Worm (Caenorhabditis elegans) whole organism, young adult: ENCODE results near the gene paqr-1.

Experiments used
- Y56A3A.18 ChIP-seq: fragments of 200-800 bp; sonication (Bioruptor generic); IDR thresholded peaks from 2 replicates; pipeline ENCODE4 v1.3.6; 2022; ENCODE audit warnings: missing genetic modification reagents, missing genetic modification characterization, missing compliant biosample characterization
- ama-1 ChIP-seq, 3 experiments: fragments of 150-350 bp in 1 of 3; sonication (generic microtip) in 2 of 3; optimal IDR thresholded peaks; 2 replicates each; lab custom pipeline; 2014 to 2018; ENCODE audit warnings: missing biosample characterization in 2 of 3, missing genetic modification characterization in 2 of 3, missing genetic modification reagents in 2 of 3
- bed-2 ChIP-seq: fragments of 200-800 bp; sonication (Bioruptor generic); IDR thresholded peaks from 2 replicates; pipeline ENCODE4 v1.3.6; 2022; ENCODE audit warnings: missing genetic modification reagents, missing genetic modification characterization, missing compliant biosample characterization
- ceh-100 ChIP-seq: fragments of 200-800 bp; sonication (Bioruptor generic); IDR thresholded peaks from 2 replicates; pipeline ENCODE4 v1.3.6; 2022; ENCODE audit warnings: missing genetic modification reagents, missing genetic modification characterization, missing compliant biosample characterization
- egl-18 ChIP-seq: fragments of 200-800 bp; sonication (Bioruptor generic); IDR thresholded peaks from 2 replicates; pipeline ENCODE4 v1.3.6; 2022; ENCODE audit warnings: missing genetic modification reagents, missing genetic modification characterization, missing compliant biosample characterization
- egl-44 ChIP-seq: fragments of 200-800 bp; sonication (Bioruptor generic); IDR thresholded peaks from 2 replicates; pipeline ENCODE4 v1.3.6; 2022; ENCODE audit warnings: missing genetic modification reagents, missing genetic modification characterization, missing compliant biosample characterization
- ets-4 ChIP-seq: fragments of 200-800 bp; sonication (Bioruptor generic); optimal IDR thresholded peaks from 2 replicates; lab custom pipeline; 2018; ENCODE audit warnings: mild to moderate bottlenecking, missing genetic modification characterization, missing compliant biosample characterization
- hmg-20 ChIP-seq: fragments of 200-800 bp; sonication (Bioruptor generic); IDR thresholded peaks from 2 replicates; pipeline ENCODE4 v1.3.6; 2022; ENCODE audit warnings: missing genetic modification reagents, missing genetic modification characterization, missing compliant biosample characterization
- nfya-1 ChIP-seq: sonication (generic microtip); optimal IDR thresholded peaks from 2 replicates; lab custom pipeline; 2017; ENCODE audit warnings: antibody characterized with exemption, missing compliant biosample characterization, missing genetic modification characterization, borderline replicate concordance; ENCODE audit not compliant: insufficient read depth
- nhr-80 ChIP-seq: sonication (generic microtip); optimal IDR thresholded peaks from 2 replicates; lab custom pipeline; 2016; ENCODE audit warnings: missing genetic modification characterization, missing compliant biosample characterization
- snpc-4 ChIP-seq, 5 experiments: fragments of 150-350 bp in 1 of 5; sonication (generic microtip) in 4 of 5; optimal IDR thresholded peaks; 2 replicates each; lab custom pipeline; 2014 to 2018; ENCODE audit warnings: missing genetic modification characterization in 5 of 5, missing biosample characterization in 3 of 5, antibody characterized with exemption in 2 of 5, mild to moderate bottlenecking in 2 of 5, missing compliant biosample characterization in 2 of 5, missing genotype in 2 of 5, moderate library complexity in 2 of 5, missing genetic modification reagents in 1 of 5

DNA sequence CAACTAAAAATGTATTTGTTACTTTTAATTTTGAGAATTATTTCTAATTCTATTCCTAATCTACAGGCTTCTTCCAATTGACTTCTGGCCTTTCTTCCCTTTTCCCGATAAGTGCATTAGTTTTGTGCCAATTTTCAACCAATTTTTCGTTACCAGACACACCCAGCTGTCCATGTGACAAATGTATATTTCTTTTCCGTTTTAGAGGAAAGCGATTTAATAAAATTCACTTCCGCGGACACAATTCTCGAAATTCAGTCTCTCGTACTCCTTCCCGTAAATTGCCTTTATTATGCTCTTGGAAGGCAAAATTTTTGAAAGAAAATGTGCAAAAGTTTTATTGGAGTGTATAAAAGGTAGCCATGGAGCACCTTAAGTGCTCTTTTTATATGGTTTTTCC, 12.3 kb downstream of the paqr-1 start:
- no peak for TF ChIP-seq ceh-100
- TF ChIP-seq bed-2 = no peak
- TF ChIP-seq egl-18 = no peak
- no peak for TF ChIP-seq Y56A3A.18 (GFP tag; lab: Robert Waterston, UW)
- TF ChIP-seq nfya-1 (tag; lab: Kevin White, UChicago) = no peak
- TF ChIP-seq egl-44 (GFP tag; lab: Robert Waterston, UW) = no peak
- no peak for TF ChIP-seq nhr-80
- no peak for TF ChIP-seq ets-4 (GFP tag; lab: Kevin White, UChicago)
- TF ChIP-seq ama-1 (optimal IDR thresholded peaks at IDR 0.05; lab: Kevin White, UChicago) = no peak
- no peak for TF ChIP-seq ama-1 (GFP tag; optimal IDR thresholded peaks at IDR 0.05; lab: Kevin White, UChicago)
- no peak for TF ChIP-seq snpc-4 (GFP tag; optimal IDR thresholded peaks at IDR 0.05; lab: Kevin White, UChicago)
- TF ChIP-seq snpc-4 (tag; optimal IDR thresholded peaks at IDR 0.05; lab: Kevin White, UChicago) = no peak
- TF ChIP-seq hmg-20 (GFP tag; lab: Robert Waterston, UW) = no peak
